Worm (Caenorhabditis elegans) whole organism, late embryonic: Measurements from ENCODE around the gene T04B2.3.
A peak's percentile ranks its signal among the peaks of the same experiment; 100 is the strongest.

Source experiments
- C08G9.2 ChIP-seq: sonication (generic microtip); optimal IDR thresholded peaks from 2 replicates; lab custom pipeline; 2016; ENCODE audit warnings: mild to moderate bottlenecking, missing genetic modification characterization, moderate library complexity, missing compliant biosample characterization
- F13H6.1 ChIP-seq: sonication (generic microtip); optimal IDR thresholded peaks from 2 replicates; lab custom pipeline; 2016; ENCODE audit warnings: missing genetic modification characterization, missing compliant biosample characterization
- K09A11.1 ChIP-seq: sonication (generic microtip); optimal IDR thresholded peaks from 2 replicates; lab custom pipeline; 2017; ENCODE audit warnings: antibody characterized with exemption, mild to moderate bottlenecking, missing genetic modification characterization, missing compliant biosample characterization; ENCODE audit not compliant: insufficient read depth
- T23F11.4 ChIP-seq: fragments of 200-800 bp; sonication (Bioruptor generic); optimal IDR thresholded peaks from 2 replicates; lab custom pipeline; 2018; ENCODE audit warnings: mild to moderate bottlenecking, missing genetic modification characterization, missing compliant biosample characterization
- ceh-14 ChIP-seq: sonication (generic microtip); optimal IDR thresholded peaks from 2 replicates; lab custom pipeline; 2016; ENCODE audit warnings: missing genotype, missing genetic modification characterization, missing compliant biosample characterization
- ceh-18 ChIP-seq: sonication (generic microtip); optimal IDR thresholded peaks from 2 replicates; lab custom pipeline; 2016; ENCODE audit warnings: missing genetic modification characterization, missing compliant biosample characterization
- ceh-2 ChIP-seq: sonication (generic microtip); optimal IDR thresholded peaks from 2 replicates; lab custom pipeline; 2016; ENCODE audit warnings: missing genotype, missing genetic modification characterization, missing compliant biosample characterization
- ceh-22 ChIP-seq: sonication (generic microtip); optimal IDR thresholded peaks from 2 replicates; lab custom pipeline; 2017; ENCODE audit warnings: missing biosample characterization, missing genetic modification characterization
- ceh-24 ChIP-seq: sonication (generic microtip); optimal IDR thresholded peaks from 2 replicates; lab custom pipeline; 2016; ENCODE audit warnings: mild to moderate bottlenecking, missing genetic modification characterization, missing compliant biosample characterization
- ceh-30 ChIP-seq: fragments of 150-350 bp; optimal IDR thresholded peaks from 2 replicates; lab custom pipeline; 2014; ENCODE audit warnings: missing biosample characterization, missing genetic modification characterization
- ceh-31 ChIP-seq: sonication (generic microtip); optimal IDR thresholded peaks from 2 replicates; lab custom pipeline; 2016; ENCODE audit warnings: missing genetic modification characterization, missing compliant biosample characterization
- ceh-34 ChIP-seq: sonication (generic microtip); optimal IDR thresholded peaks from 2 replicates; lab custom pipeline; 2016; ENCODE audit warnings: mild to moderate bottlenecking, missing genetic modification characterization, missing compliant biosample characterization
- ceh-45 ChIP-seq: fragments of 200-800 bp; sonication (Bioruptor generic); IDR thresholded peaks from 2 replicates; pipeline ENCODE4 v1.3.6; 2022; ENCODE audit warnings: missing genetic modification reagents, missing genetic modification characterization, missing compliant biosample characterization
- ceh-48 ChIP-seq: sonication (generic microtip); optimal IDR thresholded peaks from 2 replicates; lab custom pipeline; 2016; ENCODE audit warnings: missing genetic modification characterization, inconsistent platforms, missing compliant biosample characterization
- ceh-6 ChIP-seq: fragments of 200-800 bp; sonication (Bioruptor generic); optimal IDR thresholded peaks from 2 replicates; lab custom pipeline; 2018; ENCODE audit warnings: mild to moderate bottlenecking, missing genetic modification characterization, missing compliant biosample characterization
- ceh-9 ChIP-seq: sonication (generic microtip); optimal IDR thresholded peaks from 2 replicates; lab custom pipeline; 2016; ENCODE audit warnings: mild to moderate bottlenecking, missing genetic modification characterization, inconsistent platforms, missing compliant biosample characterization
- dmd-4 ChIP-seq: sonication (generic microtip); optimal IDR thresholded peaks from 2 replicates; lab custom pipeline; 2016; ENCODE audit warnings: borderline replicate concordance, missing genetic modification characterization, missing compliant biosample characterization
- elt-4 ChIP-seq: sonication (generic microtip); optimal IDR thresholded peaks from 2 replicates; lab custom pipeline; 2016; ENCODE audit warnings: missing genetic modification characterization, missing compliant biosample characterization
- ets-4 ChIP-seq: sonication (generic microtip); optimal IDR thresholded peaks from 2 replicates; lab custom pipeline; 2016; ENCODE audit warnings: missing genetic modification characterization, missing compliant biosample characterization
- eyg-1 ChIP-seq: sonication (generic microtip); optimal IDR thresholded peaks from 2 replicates; lab custom pipeline; 2016; ENCODE audit warnings: missing genotype, missing genetic modification characterization, missing compliant biosample characterization
- fax-1 ChIP-seq: sonication (generic microtip); optimal IDR thresholded peaks from 2 replicates; lab custom pipeline; 2016; ENCODE audit warnings: missing genotype, missing genetic modification characterization, missing compliant biosample characterization
- fkh-6 ChIP-seq: sonication (generic microtip); optimal IDR thresholded peaks from 2 replicates; lab custom pipeline; 2016; ENCODE audit warnings: missing genetic modification characterization, missing compliant biosample characterization
- hlh-30 ChIP-seq: sonication (generic microtip); optimal IDR thresholded peaks from 2 replicates; lab custom pipeline; 2017; ENCODE audit warnings: antibody characterized with exemption, missing genetic modification characterization, missing compliant biosample characterization; ENCODE audit not compliant: insufficient read depth
- hlh-6 ChIP-seq: sonication (generic microtip); optimal IDR thresholded peaks from 2 replicates; lab custom pipeline; 2016; ENCODE audit warnings: missing genotype, missing genetic modification characterization, missing compliant biosample characterization
- hlh-8 ChIP-seq: sonication (generic microtip); optimal IDR thresholded peaks from 2 replicates; lab custom pipeline; 2016; ENCODE audit warnings: missing genotype, missing genetic modification characterization, missing compliant biosample characterization
- lim-6 ChIP-seq: sonication (generic microtip); optimal IDR thresholded peaks from 2 replicates; lab custom pipeline; 2016; ENCODE audit warnings: missing genetic modification characterization, missing compliant biosample characterization
- mec-3 ChIP-seq: sonication (generic microtip); optimal IDR thresholded peaks from 2 replicates; lab custom pipeline; 2016; ENCODE audit warnings: borderline replicate concordance, missing genetic modification characterization, missing compliant biosample characterization
- nfya-1 ChIP-seq: sonication (generic microtip); optimal IDR thresholded peaks from 2 replicates; lab custom pipeline; 2017; ENCODE audit warnings: missing genetic modification characterization, mild to moderate bottlenecking, missing compliant biosample characterization, antibody characterized with exemption, moderate library complexity
- nhr-232 ChIP-seq: sonication (generic microtip); optimal IDR thresholded peaks from 2 replicates; lab custom pipeline; 2016; ENCODE audit warnings: missing genetic modification characterization, missing compliant biosample characterization
- npax-4 ChIP-seq: sonication (generic microtip); optimal IDR thresholded peaks from 2 replicates; lab custom pipeline; 2016; ENCODE audit warnings: missing genetic modification characterization, missing compliant biosample characterization
- pag-3 ChIP-seq: sonication (generic microtip); optimal IDR thresholded peaks from 2 replicates; lab custom pipeline; 2016; ENCODE audit warnings: missing compliant biosample characterization, missing genetic modification characterization, borderline replicate concordance
- pax-1 ChIP-seq: fragments of 150-350 bp; optimal IDR thresholded peaks from 2 replicates; lab custom pipeline; 2014; ENCODE audit warnings: missing biosample characterization, missing genetic modification characterization
- pha-4 ChIP-seq: fragments of 150-350 bp; optimal IDR thresholded peaks from 2 replicates; lab custom pipeline; 2018; ENCODE audit warnings: missing biosample characterization, missing genetic modification reagents, missing genetic modification characterization
- pqm-1 ChIP-seq: sonication (generic microtip); optimal IDR thresholded peaks from 2 replicates; lab custom pipeline; 2016; ENCODE audit warnings: missing genetic modification characterization, missing compliant biosample characterization
- pros-1 ChIP-seq: fragments of 150-350 bp; optimal IDR thresholded peaks from 2 replicates; lab custom pipeline; 2014; ENCODE audit warnings: missing biosample characterization, missing genetic modification reagents, missing genetic modification characterization
- ref-2 ChIP-seq: sonication (generic microtip); optimal IDR thresholded peaks from 2 replicates; lab custom pipeline; 2016; ENCODE audit warnings: missing genetic modification characterization, missing compliant biosample characterization
- rnt-1 ChIP-seq: sonication (generic microtip); optimal IDR thresholded peaks from 2 replicates; lab custom pipeline; 2016; ENCODE audit warnings: missing genetic modification characterization, missing compliant biosample characterization
- sdc-2 ChIP-seq: sonication (generic microtip); optimal IDR thresholded peaks from 2 replicates; lab custom pipeline; 2016; ENCODE audit warnings: missing genotype, missing genetic modification characterization, missing compliant biosample characterization
- syd-9 ChIP-seq: sonication (generic microtip); optimal IDR thresholded peaks from 2 replicates; lab custom pipeline; 2016; ENCODE audit warnings: mild to moderate bottlenecking, missing genetic modification characterization, moderate library complexity, missing compliant biosample characterization
- tbx-2 ChIP-seq: sonication (generic microtip); optimal IDR thresholded peaks from 2 replicates; lab custom pipeline; 2016; ENCODE audit warnings: missing genetic modification characterization, missing compliant biosample characterization
- tbx-7 ChIP-seq: sonication (generic microtip); optimal IDR thresholded peaks from 2 replicates; lab custom pipeline; 2016; ENCODE audit warnings: missing genotype, missing genetic modification characterization, missing compliant biosample characterization
- unc-42 ChIP-seq: sonication (generic microtip); optimal IDR thresholded peaks from 2 replicates; lab custom pipeline; 2016; ENCODE audit warnings: missing genotype, missing genetic modification characterization, missing compliant biosample characterization
- unc-55 ChIP-seq: sonication (generic microtip); optimal IDR thresholded peaks from 2 replicates; lab custom pipeline; 2017; ENCODE audit warnings: missing biosample characterization, missing genetic modification reagents, missing genetic modification characterization
- zip-5 ChIP-seq: sonication (generic microtip); optimal IDR thresholded peaks from 2 replicates; lab custom pipeline; 2016; ENCODE audit warnings: missing genetic modification characterization, missing compliant biosample characterization

The T04B2.3 gene

ce11 chrIV:10080816-10081215 is 33.6 kb downstream of the T04B2.3 start, which contains the start of gene W01B6.6:
TSS of gene W01B6.6 (plus strand) at chrIV:10081116.
- TF ChIP-seq syd-9 (tag; lab: Kevin White, UChicago) (no peak), npax-4 (tag; lab: Kevin White, UChicago) (no peak), ceh-45 (no peak), K09A11.1 (tag; lab: Kevin White, UChicago) (no peak), sdc-2 (tag; lab: Kevin White, UChicago) (no peak), hlh-8 (tag; lab: Kevin White, UChicago) (no peak), C08G9.2 (tag; lab: Kevin White, UChicago) (no peak), pros-1 (tag; lab: Kevin White, UChicago) (no peak), mec-3 (tag; lab: Kevin White, UChicago) (no peak), ceh-31 (tag; lab: Kevin White, UChicago) (no peak), ref-2 (no peak), ceh-24 (tag; lab: Kevin White, UChicago) (no peak), ceh-22 (tag; lab: Kevin White, UChicago) (no peak)

- TF ChIP-seq dmd-4 (tag; lab: Kevin White, UChicago) (no peak), ceh-6 (GFP tag; lab: Kevin White, UChicago) (no peak), hlh-30 (tag; lab: Kevin White, UChicago) (no peak), syd-9 (tag; lab: Kevin White, UChicago) (peak; percentile 9), npax-4 (tag; lab: Kevin White, UChicago) (no peak), nhr-232 (tag; lab: Kevin White, UChicago) (no peak), elt-4 (tag; lab: Kevin White, UChicago) (peak; percentile 2), ceh-31 (tag; lab: Kevin White, UChicago) (no peak), unc-42 (tag; lab: Kevin White, UChicago) (no peak)
Measured at ce11 chrIV:10084323-10084959, 37.2 kb downstream of the T04B2.3 start, which contains the start of gene W01B6.8. TSS of gene W01B6.8 (minus strand) at chrIV:10084373.

ce11 chrIV:10085401-10086187 is 38.4 kb downstream of the T04B2.3 start, which contains the start of the genes col-2 and ndc-80:
TSS of gene col-2 (minus strand) at chrIV:10085451.
TSS of gene ndc-80 (plus strand) at chrIV:10086137.
- TF ChIP-seq hlh-6 (no peak), ceh-2 (tag; lab: Kevin White, UChicago) (peak; percentile 67), tbx-7 (peak; percentile 57), zip-5 (tag; lab: Kevin White, UChicago) (peak; percentile 49), ceh-14 (tag; lab: Kevin White, UChicago) (no peak), C08G9.2 (tag; lab: Kevin White, UChicago) (peak; percentile 63), ceh-22 (tag; lab: Kevin White, UChicago) (no peak), T23F11.4 (GFP tag; lab: Kevin White, UChicago) (no peak), ceh-9 (tag; lab: Kevin White, UChicago) (no peak), hlh-30 (tag; lab: Kevin White, UChicago) (no peak), pqm-1 (tag; lab: Kevin White, UChicago) (no peak), eyg-1 (tag; lab: Kevin White, UChicago) (no peak), pha-4 (tag; lab: Kevin White, UChicago) (no peak), ref-2 (peak; percentile 48), rnt-1 (tag; lab: Kevin White, UChicago) (peak; percentile 25), nfya-1 (tag; lab: Kevin White, UChicago) (peak; percentile 51), sdc-2 (tag; lab: Kevin White, UChicago) (no peak), F13H6.1 (no peak), pax-1 (no peak), ceh-30 (no peak), unc-42 (tag; lab: Kevin White, UChicago) (peak; percentile 55), lim-6 (tag; lab: Kevin White, UChicago) (peak; percentile 33), ceh-31 (tag; lab: Kevin White, UChicago) (peak; percentile 90), ceh-6 (GFP tag; lab: Kevin White, UChicago) (no peak), fkh-6 (tag; lab: Kevin White, UChicago) (peak; percentile 36), ceh-45 (no peak), unc-55 (GFP tag; lab: Kevin White, UChicago) (no peak), ceh-18 (tag; lab: Kevin White, UChicago) (no peak), fax-1 (peak; percentile 64), tbx-2 (peak; percentile 83), ets-4 (tag; lab: Kevin White, UChicago) (peak; percentile 72), ceh-34 (tag; lab: Kevin White, UChicago) (peak; percentile 57), ceh-48 (no peak), pag-3 (tag; lab: Kevin White, UChicago) (no peak)
